Worm (Caenorhabditis elegans): ENCODE results near the gene unc-25.

DNA sequence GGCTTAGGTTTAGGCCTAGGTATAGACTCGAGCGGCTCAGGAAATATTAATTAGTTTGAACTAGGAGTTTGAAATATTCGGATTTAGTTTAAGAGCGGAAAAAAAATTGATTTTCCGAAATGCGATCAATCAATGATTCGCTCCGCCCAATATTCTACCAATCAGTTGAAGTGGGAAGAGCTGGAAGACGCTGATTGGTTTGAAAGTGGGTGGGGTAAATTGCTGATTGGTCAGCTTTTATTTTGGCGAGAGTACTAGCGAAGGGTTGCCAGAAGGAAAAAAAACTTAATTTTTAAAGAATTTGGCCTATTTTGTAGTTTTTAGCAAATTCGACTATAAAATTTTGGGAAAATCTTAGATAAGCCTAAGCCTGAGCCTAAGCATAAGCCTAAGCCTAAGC, 1.6 kb downstream of the unc-25 start:
- TF ChIP-seq Y53G8AR.9 (GFP tag; conservative IDR thresholded peaks at IDR 0.05) = no peak
- no peak for TF ChIP-seq chd-7 (tag; optimal IDR thresholded peaks at IDR 0.05)
- TF ChIP-seq hrde-1 (tag; optimal IDR thresholded peaks at IDR 0.05; ENCODE audit: borderline replicate concordance) = no peak
- no peak for TF ChIP-seq egl-18 (GFP tag; IDR thresholded peaks at IDR 0.05)
- no peak for TF ChIP-seq nhr-90 (tag; optimal IDR thresholded peaks at IDR 0.05)
- no peak for TF ChIP-seq unc-62 (GFP tag; optimal IDR thresholded peaks at IDR 0.05)
- TF ChIP-seq tbx-9 (tag; optimal IDR thresholded peaks at IDR 0.05; ENCODE audit: borderline replicate concordance) = no peak
- no peak for TF ChIP-seq attf-3 (GFP tag; conservative IDR thresholded peaks at IDR 0.05)
- TF ChIP-seq madf-8 (GFP tag; conservative IDR thresholded peaks at IDR 0.05) = no peak
- no peak for TF ChIP-seq D2030.7 (GFP tag; IDR thresholded peaks at IDR 0.05)
- no peak for TF ChIP-seq unc-130 (GFP tag; optimal IDR thresholded peaks at IDR 0.05)
- TF ChIP-seq F33H1.4 (GFP tag; IDR thresholded peaks at IDR 0.05) = no peak
- TF ChIP-seq nhr-179 (tag; optimal IDR thresholded peaks at IDR 0.05) = no peak

All from whole organism, young adult.